Fruit fly (Drosophila melanogaster) whole organism, embryonic: ENCODE results near the gene Pep.

ENCODE experiments used
- Aef1 ChIP-seq: fragments of 200-800 bp; sonication (Bioruptor generic); IDR thresholded peaks from 3 replicates; pipeline ENCODE4 v1.3.6; 2022; ENCODE audit warnings: missing biosample characterization, missing genetic modification characterization
- Atf3 ChIP-seq: fragments of 200-800 bp; sonication (Bioruptor generic); optimal IDR thresholded peaks from 3 replicates; lab custom pipeline; 2016; ENCODE audit warnings: missing biosample characterization, missing genetic modification characterization
- Atf6 ChIP-seq: fragments of 200-800 bp; sonication (Bioruptor generic); IDR thresholded peaks from 2 replicates; pipeline ENCODE4 v1.3.6; 2022; ENCODE audit warnings: missing biosample characterization, missing genetic modification characterization
- Blimp-1 ChIP-seq: fragments of 200-800 bp; sonication (Bioruptor generic); optimal IDR thresholded peaks from 3 replicates; lab custom pipeline; 2018; ENCODE audit warnings: missing biosample characterization, missing genetic modification characterization, mild to moderate bottlenecking, moderate library complexity, missing genetic modification reagents
- CG10274 ChIP-seq: fragments of 200-800 bp; sonication (Bioruptor generic); optimal IDR thresholded peaks from 3 replicates; lab custom pipeline; 2017; ENCODE audit warnings: missing biosample characterization, mild to moderate bottlenecking, missing genetic modification characterization
- CG11504 ChIP-seq: fragments of 200-800 bp; sonication (Bioruptor generic); optimal IDR thresholded peaks from 3 replicates; lab custom pipeline; 2019; ENCODE audit warnings: missing biosample characterization, mild to moderate bottlenecking, missing genetic modification characterization, moderate library complexity
- CG11695 ChIP-seq: fragments of 200-800 bp; sonication (Bioruptor generic); IDR thresholded peaks from 3 replicates; pipeline ENCODE4 v1.3.6; 2022; ENCODE audit warnings: missing biosample characterization, missing genetic modification characterization
- CG12942 ChIP-seq: fragments of 200-800 bp; sonication (Bioruptor generic); optimal IDR thresholded peaks from 3 replicates; lab custom pipeline; 2016; ENCODE audit warnings: missing biosample characterization, missing genetic modification characterization
- CG15269 ChIP-seq: fragments of 200-800 bp; sonication (Bioruptor generic); optimal IDR thresholded peaks from 2 replicates; lab custom pipeline; 2018; ENCODE audit warnings: missing biosample characterization, mild to moderate bottlenecking, missing genetic modification characterization, moderate library complexity
- CG17385 ChIP-seq: fragments of 200-800 bp; sonication (Bioruptor generic); optimal IDR thresholded peaks from 3 replicates; lab custom pipeline; 2018; ENCODE audit warnings: missing biosample characterization, mild to moderate bottlenecking, missing genetic modification characterization
- CG17568 ChIP-seq: fragments of 200-800 bp; sonication (Bioruptor generic); optimal IDR thresholded peaks from 2 replicates; lab custom pipeline; 2018; ENCODE audit warnings: missing biosample characterization, mild to moderate bottlenecking, missing genetic modification characterization, moderate library complexity
- CG18011 ChIP-seq: fragments of 200-800 bp; sonication (Bioruptor generic); optimal IDR thresholded peaks from 2 replicates; lab custom pipeline; 2017; ENCODE audit warnings: missing biosample characterization, missing genetic modification characterization, mild to moderate bottlenecking, moderate library complexity, missing genotype
- CG2202 ChIP-seq: fragments of 200-800 bp; sonication (Bioruptor generic); optimal IDR thresholded peaks from 2 replicates; lab custom pipeline; 2018; ENCODE audit warnings: missing biosample characterization, mild to moderate bottlenecking, missing genetic modification characterization
- CG2678 ChIP-seq: fragments of 200-800 bp; sonication (Bioruptor generic); optimal IDR thresholded peaks from 3 replicates; lab custom pipeline; 2019; ENCODE audit warnings: missing biosample characterization, mild to moderate bottlenecking, missing genetic modification characterization, moderate library complexity
- CG30403 ChIP-seq: fragments of 200-800 bp; sonication (Bioruptor generic); optimal IDR thresholded peaks from 3 replicates; lab custom pipeline; 2016; ENCODE audit warnings: missing biosample characterization, missing genetic modification characterization
- CG3726 ChIP-seq: fragments of 200-800 bp; sonication (Bioruptor generic); IDR thresholded peaks from 3 replicates; pipeline ENCODE4, ENCODE4 v1.3.6; 2022; ENCODE audit warnings: missing biosample characterization, missing genetic modification characterization
- CG3847 ChIP-seq: fragments of 200-800 bp; sonication (Bioruptor generic); IDR thresholded peaks from 2 replicates; pipeline ENCODE4 v1.3.6; 2022; ENCODE audit warnings: missing biosample characterization, missing genetic modification characterization
- CG4360 ChIP-seq: fragments of 200-800 bp; sonication (Bioruptor generic); IDR thresholded peaks from 2 replicates; pipeline ENCODE4 v1.3.6; 2022; ENCODE audit warnings: missing biosample characterization, missing genetic modification characterization
- CG5180 ChIP-seq: fragments of 200-800 bp; sonication (Bioruptor generic); optimal IDR thresholded peaks from 3 replicates; lab custom pipeline; 2017; ENCODE audit warnings: missing biosample characterization, missing genetic modification characterization, mild to moderate bottlenecking, moderate library complexity, missing genetic modification reagents
- CG6272 ChIP-seq: fragments of 200-800 bp; sonication (Bioruptor generic); IDR thresholded peaks from 2 replicates; pipeline ENCODE4 v1.3.6; 2022; ENCODE audit warnings: missing biosample characterization, missing genetic modification characterization
- CG7839 ChIP-seq: fragments of 200-800 bp; sonication (Bioruptor generic); optimal IDR thresholded peaks from 3 replicates; lab custom pipeline; 2018; ENCODE audit warnings: missing biosample characterization, mild to moderate bottlenecking, missing genetic modification characterization, moderate library complexity
- Dip2 ChIP-seq: fragments of 200-800 bp; sonication (Bioruptor generic); IDR thresholded peaks from 2 replicates; pipeline ENCODE4 v1.3.6; 2022; ENCODE audit warnings: missing biosample characterization, missing genetic modification characterization
- Drgx ChIP-seq: fragments of 200-800 bp; sonication (Bioruptor generic); IDR thresholded peaks from 2 replicates; pipeline ENCODE4 v1.3.6; 2022; ENCODE audit warnings: missing biosample characterization, missing genetic modification characterization
- Fer2 ChIP-seq: fragments of 200-800 bp; sonication (Bioruptor generic); optimal IDR thresholded peaks from 2 replicates; lab custom pipeline; 2018; ENCODE audit warnings: missing biosample characterization, mild to moderate bottlenecking, missing genetic modification characterization, moderate library complexity
- Hmx ChIP-seq: fragments of 200-800 bp; sonication (Bioruptor generic); optimal IDR thresholded peaks from 2 replicates; lab custom pipeline; 2016; ENCODE audit warnings: missing biosample characterization, missing genetic modification characterization
- Hr51 ChIP-seq, 2 experiments: fragments of 200-800 bp; sonication (Bioruptor generic); optimal IDR thresholded peaks; 2 replicates in 1 of 2; 3 replicates in 1 of 2; lab custom pipeline; 2016 to 2018; ENCODE audit warnings: missing biosample characterization in 2 of 2, missing genetic modification characterization in 2 of 2, mild to moderate bottlenecking in 1 of 2, moderate library complexity in 1 of 2
- Hr78 ChIP-seq, 2 experiments: fragments of 200-800 bp in 1 of 2; fragments of >200 bp in 1 of 2; sonication (Bioruptor generic) in 1 of 2; optimal IDR thresholded peaks; 2 replicates each; lab custom pipeline; 2017 to 2019; ENCODE audit warnings: missing biosample characterization in 2 of 2, missing genetic modification characterization in 2 of 2, mild to moderate bottlenecking in 1 of 2, moderate library complexity in 1 of 2
- Mad ChIP-seq: fragments of 200-800 bp; sonication (Bioruptor generic); optimal IDR thresholded peaks from 2 replicates; lab custom pipeline; 2016; ENCODE audit warnings: missing biosample characterization, missing genetic modification characterization
- Med ChIP-seq: fragments of 200-800 bp; sonication (Bioruptor generic); peaks from one replicate; lab custom pipeline; 2016; ENCODE audit warnings: missing biosample characterization, missing genetic modification characterization, mild to moderate bottlenecking, inconsistent platforms, moderate library complexity
- Meics ChIP-seq: fragments of 200-800 bp; sonication (Bioruptor generic); optimal IDR thresholded peaks from 2 replicates; lab custom pipeline; 2017; ENCODE audit warnings: missing biosample characterization, mild to moderate bottlenecking, missing genetic modification characterization
- Rx ChIP-seq: fragments of 200-800 bp; sonication (Bioruptor generic); IDR thresholded peaks from 2 replicates; pipeline ENCODE4 v1.3.6; 2022; ENCODE audit warnings: missing biosample characterization, missing genetic modification characterization
- Sox100B ChIP-seq: fragments of 200-800 bp; sonication (Bioruptor generic); optimal IDR thresholded peaks from 3 replicates; lab custom pipeline; 2018; ENCODE audit warnings: missing biosample characterization, mild to moderate bottlenecking, missing genetic modification characterization
- Sox102F ChIP-seq: fragments of 200-800 bp; sonication (Bioruptor generic); optimal IDR thresholded peaks from 2 replicates; lab custom pipeline; 2018; ENCODE audit warnings: missing biosample characterization, mild to moderate bottlenecking, missing genetic modification characterization, moderate library complexity
- Vsx1 ChIP-seq: fragments of 200-800 bp; sonication (Bioruptor generic); optimal IDR thresholded peaks from 2 replicates; lab custom pipeline; 2017; ENCODE audit warnings: missing biosample characterization, mild to moderate bottlenecking, missing genetic modification characterization, missing genetic modification reagents
- aop ChIP-seq: fragments of 200-800 bp; sonication (Bioruptor generic); IDR thresholded peaks from 2 replicates; pipeline ENCODE4 v1.3.6; 2022; ENCODE audit warnings: missing biosample characterization, missing genetic modification characterization
- ash1 ChIP-seq: fragments of 200-800 bp; sonication (Bioruptor generic); optimal IDR thresholded peaks from 2 replicates; lab custom pipeline; 2018; ENCODE audit warnings: missing biosample characterization, mild to moderate bottlenecking, missing genetic modification characterization
- cg ChIP-seq: fragments of 200-800 bp; sonication (Bioruptor generic); optimal IDR thresholded peaks from 3 replicates; lab custom pipeline; 2019; ENCODE audit warnings: missing biosample characterization, mild to moderate bottlenecking, missing genetic modification characterization, moderate library complexity
- chinmo ChIP-seq: fragments of 200-800 bp; sonication (Bioruptor generic); IDR thresholded peaks from 4 replicates; pipeline ENCODE4 v1.3.6; 2022; ENCODE audit warnings: missing biosample characterization, missing genetic modification characterization; ENCODE audit not compliant: partially characterized antibody
- crol ChIP-seq: fragments of 200-800 bp; sonication (Bioruptor generic); IDR thresholded peaks from 2 replicates; pipeline ENCODE4 v1.3.6; 2022; ENCODE audit warnings: missing biosample characterization, missing genetic modification characterization
- dati ChIP-seq: fragments of 200-800 bp; sonication (Bioruptor generic); IDR thresholded peaks from 2 replicates; pipeline ENCODE4 v1.3.6; 2022; ENCODE audit warnings: missing biosample characterization, missing genetic modification characterization
- fd64A ChIP-seq: fragments of 200-800 bp; sonication (Bioruptor generic); optimal IDR thresholded peaks from 3 replicates; lab custom pipeline; 2018; ENCODE audit warnings: missing biosample characterization, mild to moderate bottlenecking, missing genetic modification characterization
- ftz-f1 ChIP-seq: fragments of 200-800 bp; sonication (Bioruptor generic); optimal IDR thresholded peaks from 2 replicates; lab custom pipeline; 2016; ENCODE audit warnings: missing biosample characterization, missing genetic modification characterization
- ken ChIP-seq: fragments of 200-800 bp; sonication (Bioruptor generic); IDR thresholded peaks from 3 replicates; pipeline ENCODE4 v1.3.6; 2022; ENCODE audit warnings: missing biosample characterization, missing genetic modification characterization
- rib ChIP-seq: fragments of 200-800 bp; sonication (Bioruptor generic); IDR thresholded peaks from 2 replicates; pipeline ENCODE4 v1.3.6; 2022; ENCODE audit warnings: missing biosample characterization, missing genetic modification characterization
- schlank ChIP-seq: fragments of 200-800 bp; sonication (Bioruptor generic); optimal IDR thresholded peaks from 2 replicates; lab custom pipeline; 2018; ENCODE audit warnings: missing biosample characterization, mild to moderate bottlenecking, missing genetic modification characterization
- tio ChIP-seq: fragments of 200-800 bp; sonication (Bioruptor generic); optimal IDR thresholded peaks from 2 replicates; lab custom pipeline; 2017; ENCODE audit warnings: missing biosample characterization, missing genetic modification characterization, inconsistent platforms
- vfl ChIP-seq: fragments of 200-800 bp; sonication (Bioruptor generic); optimal IDR thresholded peaks from 2 replicates; lab custom pipeline; 2016; ENCODE audit warnings: missing biosample characterization, missing genetic modification characterization
- vvl ChIP-seq: fragments of 200-800 bp; sonication (Bioruptor generic); IDR thresholded peaks from 2 replicates; pipeline ENCODE4 v1.3.6; 2022; ENCODE audit warnings: missing biosample characterization, missing genetic modification characterization

Gene Pep

DNA sequence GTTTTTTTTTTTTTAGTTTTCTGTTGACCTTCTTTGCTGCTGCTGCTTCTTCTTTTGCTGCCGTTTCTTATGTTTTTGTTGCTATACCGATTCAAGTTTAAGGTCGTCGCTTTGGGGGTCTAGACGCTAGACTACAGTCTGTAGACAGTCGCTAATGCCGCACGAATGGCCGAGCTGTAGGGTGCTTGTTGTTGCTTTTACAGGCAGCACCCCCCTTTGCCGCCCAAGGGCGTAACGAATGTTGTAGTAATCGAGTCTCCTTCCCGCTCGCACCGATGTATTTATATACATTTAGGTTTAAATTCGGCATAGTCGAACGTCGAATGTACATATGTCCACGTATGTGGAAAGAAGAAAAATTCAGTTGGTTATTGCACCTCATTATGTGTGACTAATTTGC, 39.9 kb downstream of the Pep start:
- TF ChIP-seq Rx (GFP tag; lab: Robert Waterston, UW) (no peak), Med (GFP tag; lab: Kevin White, UChicago) (peak; percentile 11), CG18011 (GFP tag; lab: Kevin White, UChicago) (no peak), CG17568 (GFP tag; lab: Kevin White, UChicago) (no peak), aop (GFP tag; lab: Robert Waterston, UW) (no peak), CG6272 (GFP tag; lab: Robert Waterston, UW) (no peak), tio (GFP tag; lab: Kevin White, UChicago) (no peak), CG15269 (tag; lab: Kevin White, UChicago) (peak; percentile 49), CG3726 (GFP tag; lab: Robert Waterston, UW) (no peak), vfl (GFP tag; lab: Kevin White, UChicago) (no peak), chinmo (GFP tag; lab: Robert Waterston, UW) (peak; percentile 84; the same call in 3 of the 4 replicates), CG10274 (GFP tag; lab: Kevin White, UChicago) (peak; percentile 21), ken (no peak), Atf6 (0 out of 2 replicates have a peak, but pooled peaks have one; percentile 13), CG11695 (GFP tag; lab: Robert Waterston, UW) (no peak), dati (0 out of 2 replicates have a peak, but pooled peaks have one; percentile 22), CG5180 (GFP tag; lab: Kevin White, UChicago) (no peak), CG4360 (GFP tag; lab: Robert Waterston, UW) (peak; percentile 14; the same call in 1 of the 2 replicates), CG3847 (0 out of 2 replicates have a peak, but pooled peaks have one; percentile 13), CG17385 (GFP tag; lab: Kevin White, UChicago) (peak; percentile 11), crol (peak; percentile 53; the same call in 1 of the 2 replicates), Aef1 (GFP tag; lab: Robert Waterston, UW) (peak; percentile 44; the same call in 1 of the 3 replicates), Atf3 (no peak), Fer2 (tag; lab: Kevin White, UChicago) (no peak), Mad (GFP tag; lab: Kevin White, UChicago) (no peak), CG11504 (no peak), ash1 (no peak), CG2202 (tag; lab: Kevin White, UChicago) (no peak), ftz-f1 (GFP tag; lab: Kevin White, UChicago) (peak; percentile 92), rib (0 out of 2 replicates have a peak, but pooled peaks have one; percentile 13), Meics (GFP tag; lab: Kevin White, UChicago) (no peak), Hr51 (GFP tag; optimal IDR thresholded peaks at IDR 0.05; lab: Kevin White, UChicago) (no peak)

DNA sequence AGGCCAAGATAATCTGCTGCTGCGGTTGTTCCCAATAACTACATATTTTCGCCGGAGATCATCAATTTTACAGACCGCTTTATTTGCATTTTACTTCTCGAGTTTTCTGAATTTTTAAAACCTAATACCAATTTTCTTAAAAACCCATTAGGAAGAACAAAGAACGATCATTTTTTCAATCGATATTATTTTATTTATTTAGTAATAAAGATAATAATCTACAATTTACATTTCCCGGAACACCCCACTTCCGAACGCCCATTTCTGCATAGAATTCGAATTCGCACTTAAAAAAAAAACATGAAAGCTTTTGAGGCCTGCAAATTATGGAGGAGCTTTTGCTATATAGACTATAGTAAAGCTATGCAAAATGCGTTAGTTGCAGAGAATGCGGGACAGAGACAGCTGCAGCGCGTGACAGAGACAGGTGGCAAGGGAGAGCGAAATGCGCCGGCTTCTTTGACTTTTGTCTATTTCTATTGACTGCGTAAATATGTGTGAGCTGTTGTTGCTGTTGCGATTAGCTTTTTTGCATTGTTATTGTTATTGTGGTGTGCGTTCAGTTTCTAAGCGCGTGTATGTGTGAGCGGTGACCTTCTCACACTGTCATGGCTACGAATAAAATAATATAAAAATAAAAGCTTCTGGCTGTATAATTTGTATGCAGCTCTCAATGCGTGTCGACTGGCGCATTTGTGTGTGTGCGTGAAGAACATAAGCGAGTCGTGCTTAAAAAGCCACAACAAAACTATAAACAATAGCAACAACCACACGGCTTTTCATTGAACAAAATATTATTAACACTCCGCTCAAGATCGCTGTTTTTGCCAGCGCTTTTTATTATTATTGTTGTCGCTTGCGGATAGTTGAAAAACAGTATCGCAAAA, 41.1 kb downstream of the Pep start:
- TF ChIP-seq CG7839 (tag; lab: Kevin White, UChicago) (peak; percentile 29), Dip2 (GFP tag; lab: Robert Waterston, UW) (no peak), Med (GFP tag; lab: Kevin White, UChicago) (peak; percentile 61), Sox100B (GFP tag; lab: Kevin White, UChicago) (peak; percentile 27), CG30403 (GFP tag; lab: Kevin White, UChicago) (peak; percentile 16), fd64A (no peak), Blimp-1 (GFP tag; lab: Kevin White, UChicago) (peak; percentile 2), vvl (GFP tag; lab: Robert Waterston, UW) (0 out of 2 replicates have a peak, but pooled peaks have one; percentile 18), Hmx (no peak), CG2678 (tag; lab: Kevin White, UChicago) (peak; percentile 35), CG12942 (GFP tag; lab: Kevin White, UChicago) (no peak), Sox102F (GFP tag; lab: Kevin White, UChicago) (peak; percentile 5), cg (GFP tag; lab: Kevin White, UChicago) (peak; percentile 56), CG11504 (peak; percentile 49), Vsx1 (GFP tag; lab: Kevin White, UChicago) (no peak), Drgx (GFP tag; lab: Robert Waterston, UW) (peak; percentile 75), schlank (tag; lab: Kevin White, UChicago) (no peak), rib (0 out of 2 replicates have a peak, but pooled peaks have one; percentile 41), Hr78 (GFP tag; optimal IDR thresholded peaks at IDR 0.05; lab: Kevin White, UChicago) (peak in 1 of 2 experiments; percentile 9)
